Worm (Caenorhabditis elegans): ENCODE data around the gene skr-5.

The skr-5 gene

DNA sequence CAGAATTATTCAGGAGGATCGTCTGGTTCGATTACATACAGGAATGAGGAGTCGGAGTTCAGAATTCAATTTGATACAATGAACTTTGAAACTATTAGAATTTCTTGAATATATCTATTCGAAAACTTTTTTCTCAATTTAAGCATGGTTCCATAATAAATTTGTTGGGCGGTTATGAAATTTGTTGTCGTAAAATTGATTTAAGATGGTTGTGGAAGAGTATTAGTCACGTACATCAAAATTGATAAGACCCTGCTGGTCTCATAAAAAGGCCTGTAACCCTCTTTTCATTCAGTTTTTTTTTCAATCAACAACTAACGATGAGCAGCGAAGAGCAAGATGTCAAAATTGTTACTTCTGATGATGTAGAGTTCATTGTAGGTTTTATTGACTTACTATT, at the start of gene skr-5:
TSS of gene skr-5 (plus strand) at position 301 of the 400 bp plus-strand sequence.
- TF ChIP-seq aly-1 (tag; optimal IDR thresholded peaks at IDR 0.05) = no peak
- TF ChIP-seq sea-1 (GFP tag; conservative IDR thresholded peaks at IDR 0.05) = no peak
- TF ChIP-seq ets-7 (tag; optimal IDR thresholded peaks at IDR 0.05) = no peak

DNA sequence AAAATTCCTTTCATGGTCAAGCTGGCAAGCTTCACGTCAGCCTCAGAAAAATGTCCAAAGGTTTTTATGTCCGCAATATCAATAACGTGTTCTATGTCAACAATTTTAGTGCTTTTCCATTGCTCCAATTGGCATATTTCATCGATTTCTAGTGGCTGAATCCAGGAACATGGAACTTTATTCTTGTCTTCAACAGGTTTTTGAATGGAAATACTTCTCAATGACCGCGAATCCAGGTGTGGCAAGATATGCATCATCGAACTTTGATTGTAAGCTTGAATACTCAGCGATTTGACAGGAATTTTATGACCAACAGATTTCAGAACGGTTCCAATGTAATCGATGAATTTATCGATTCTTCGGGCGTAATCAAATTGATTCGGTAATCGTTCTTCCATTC, 49.0 kb upstream of the skr-5 start:
- TF ChIP-seq ama-1 (optimal IDR thresholded peaks at IDR 0.05) (no peak), ceh-36 (tag; optimal IDR thresholded peaks at IDR 0.05) (no peak), flt-1 (GFP tag; IDR thresholded peaks at IDR 0.05) (no peak), hmg-4 (GFP tag; optimal IDR thresholded peaks at IDR 0.05) (no peak), tbx-37 (GFP tag; conservative IDR thresholded peaks at IDR 0.05) (no peak), hmbx-1 (tag; optimal IDR thresholded peaks at IDR 0.05) (no peak), hnd-1 (tag; optimal IDR thresholded peaks at IDR 0.05) (no peak), sea-1 (GFP tag; conservative IDR thresholded peaks at IDR 0.05) (no peak), B0310.2 (tag; optimal IDR thresholded peaks at IDR 0.05) (no peak), pes-1 (GFP tag; IDR thresholded peaks at IDR 0.05) (no peak), scrt-1 (GFP tag; IDR thresholded peaks at IDR 0.05) (no peak), tra-4 (tag; optimal IDR thresholded peaks at IDR 0.05) (no peak), F13C5.2 (tag; optimal IDR thresholded peaks at IDR 0.05) (no peak), aly-1 (tag; optimal IDR thresholded peaks at IDR 0.05) (no peak)

- TF ChIP-seq tra-4 (tag; optimal IDR thresholded peaks at IDR 0.05) (no peak), B0310.2 (tag; optimal IDR thresholded peaks at IDR 0.05) (no peak), tbx-37 (GFP tag; conservative IDR thresholded peaks at IDR 0.05) (no peak), tbx-11 (GFP tag; IDR thresholded peaks at IDR 0.05) (no peak), ama-1 (optimal IDR thresholded peaks at IDR 0.05) (no peak), hmbx-1 (tag; optimal IDR thresholded peaks at IDR 0.05) (no peak), sea-1 (GFP tag; conservative IDR thresholded peaks at IDR 0.05) (no peak), aly-1 (tag; optimal IDR thresholded peaks at IDR 0.05) (no peak), F13C5.2 (tag; optimal IDR thresholded peaks at IDR 0.05) (no peak), ceh-13 (GFP tag; optimal IDR thresholded peaks at IDR 0.05) (no peak), ets-7 (tag; optimal IDR thresholded peaks at IDR 0.05) (no peak), scrt-1 (GFP tag; IDR thresholded peaks at IDR 0.05) (no peak)
Observed at ce11 chrV:17301375-17301774, 46.3 kb upstream of the skr-5 start, which contains the start of gene K10G4.5. Gene K10G4.5 (minus strand): TSS chrV:17301475.

DNA sequence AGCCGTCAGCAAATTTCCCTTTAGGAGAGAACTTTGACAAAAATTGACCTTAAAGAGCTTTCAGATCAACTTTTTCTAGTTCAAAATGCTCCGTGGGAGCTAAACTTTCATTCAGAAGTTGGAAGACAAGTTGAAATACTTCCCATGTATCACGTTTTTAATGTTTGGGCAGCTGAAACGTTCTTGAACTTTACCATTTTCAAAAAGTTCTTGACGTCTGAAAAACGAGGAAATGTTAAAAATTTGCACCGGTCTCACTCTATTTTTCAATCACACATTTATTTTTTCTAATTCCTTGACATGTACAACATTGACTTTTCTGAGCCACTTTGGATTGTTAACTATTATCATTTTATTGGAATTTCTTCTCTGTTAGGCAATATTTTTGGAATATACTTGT, 44.9 kb upstream of the skr-5 start, which contains the start of gene sri-70:
TSS of gene sri-70 (plus strand) at position 301 of the 400 bp plus-strand sequence.
- TF ChIP-seq hnd-1 (tag; optimal IDR thresholded peaks at IDR 0.05) (no peak), aly-1 (tag; optimal IDR thresholded peaks at IDR 0.05) (no peak), hmg-4 (GFP tag; optimal IDR thresholded peaks at IDR 0.05) (no peak), ets-7 (tag; optimal IDR thresholded peaks at IDR 0.05) (no peak), ama-1 (optimal IDR thresholded peaks at IDR 0.05) (no peak), pes-1 (GFP tag; IDR thresholded peaks at IDR 0.05) (no peak), tbx-37 (GFP tag; conservative IDR thresholded peaks at IDR 0.05) (no peak), B0310.2 (tag; optimal IDR thresholded peaks at IDR 0.05) (no peak), tra-4 (tag; optimal IDR thresholded peaks at IDR 0.05) (no peak), ceh-13 (GFP tag; optimal IDR thresholded peaks at IDR 0.05) (no peak), scrt-1 (GFP tag; IDR thresholded peaks at IDR 0.05) (no peak), sea-1 (GFP tag; conservative IDR thresholded peaks at IDR 0.05) (no peak), ceh-36 (tag; optimal IDR thresholded peaks at IDR 0.05) (no peak), flt-1 (GFP tag; IDR thresholded peaks at IDR 0.05) (no peak), tbx-11 (GFP tag; IDR thresholded peaks at IDR 0.05) (no peak)

- TF ChIP-seq scrt-1 (GFP tag; IDR thresholded peaks at IDR 0.05) (no peak), hnd-1 (tag; optimal IDR thresholded peaks at IDR 0.05) (no peak), tbx-11 (GFP tag; IDR thresholded peaks at IDR 0.05) (no peak), flt-1 (GFP tag; IDR thresholded peaks at IDR 0.05) (no peak), tra-4 (tag; optimal IDR thresholded peaks at IDR 0.05) (no peak), B0310.2 (tag; optimal IDR thresholded peaks at IDR 0.05) (no peak), aly-1 (tag; optimal IDR thresholded peaks at IDR 0.05) (no peak), ets-7 (tag; optimal IDR thresholded peaks at IDR 0.05) (no peak)
Observed at ce11 chrV:17303392-17303791, 44.3 kb upstream of the skr-5 start.

- no peak for TF ChIP-seq pes-1 (GFP tag; IDR thresholded peaks at IDR 0.05)
- TF ChIP-seq F13C5.2 (tag; optimal IDR thresholded peaks at IDR 0.05) = no peak
Observed at ce11 chrV:17307926-17308325, 39.8 kb upstream of the skr-5 start.

DNA sequence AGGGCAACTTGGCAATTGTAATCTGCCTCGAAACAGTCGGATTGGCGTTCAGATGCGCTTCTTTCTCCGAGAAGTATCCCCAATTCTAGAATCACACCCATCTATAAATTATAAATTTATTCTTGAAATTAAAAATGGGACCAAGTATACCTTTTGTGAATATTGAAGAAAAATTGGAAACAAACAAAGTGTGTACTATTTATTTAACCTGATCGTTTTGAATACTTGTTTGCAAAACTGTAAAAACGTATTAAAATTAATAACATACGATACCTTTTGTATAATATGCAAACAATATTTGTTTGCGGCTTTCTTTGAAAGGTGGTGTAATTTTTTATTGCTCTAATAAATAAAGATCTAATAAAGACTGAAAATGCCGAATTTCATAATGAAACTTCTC, 35.3 kb upstream of the skr-5 start, which contains the start of gene Y61B8B.3:
TSS of gene Y61B8B.3 (minus strand) at position 101 of the 400 bp plus-strand sequence.
- TF ChIP-seq ets-7 (tag; optimal IDR thresholded peaks at IDR 0.05) = no peak
- TF ChIP-seq hmbx-1 (tag; optimal IDR thresholded peaks at IDR 0.05) = no peak
- no peak for TF ChIP-seq tra-4 (tag; optimal IDR thresholded peaks at IDR 0.05)
- no peak for TF ChIP-seq flt-1 (GFP tag; IDR thresholded peaks at IDR 0.05)
- TF ChIP-seq tbx-37 (GFP tag; conservative IDR thresholded peaks at IDR 0.05) = no peak
- TF ChIP-seq ceh-36 (tag; optimal IDR thresholded peaks at IDR 0.05) = no peak

- TF ChIP-seq tbx-11 (GFP tag; IDR thresholded peaks at IDR 0.05) = no peak
- no peak for TF ChIP-seq F13C5.2 (tag; optimal IDR thresholded peaks at IDR 0.05)
- TF ChIP-seq aly-1 (tag; optimal IDR thresholded peaks at IDR 0.05) = no peak
- TF ChIP-seq hnd-1 (tag; optimal IDR thresholded peaks at IDR 0.05) = no peak
- TF ChIP-seq hmg-4 (GFP tag; optimal IDR thresholded peaks at IDR 0.05) = no peak
- no peak for TF ChIP-seq flt-1 (GFP tag; IDR thresholded peaks at IDR 0.05)
- TF ChIP-seq sea-1 (GFP tag; conservative IDR thresholded peaks at IDR 0.05) = no peak
- TF ChIP-seq hmbx-1 (tag; optimal IDR thresholded peaks at IDR 0.05) = no peak
- no peak for TF ChIP-seq B0310.2 (tag; optimal IDR thresholded peaks at IDR 0.05)
Observed at ce11 chrV:17315063-17315462, 32.6 kb upstream of the skr-5 start, which contains the start of gene F31E9.6. Gene F31E9.6 (minus strand): TSS chrV:17315153.
